Worm (Caenorhabditis elegans) whole organism, L1 larva: ENCODE data around the gene C42D4.13.

ENCODE experiments used
- C16A3.4 ChIP-seq: fragments of 150-350 bp; optimal IDR thresholded peaks from 2 replicates; lab custom pipeline; 2014; ENCODE audit warnings: missing biosample characterization, missing genetic modification characterization
- C34B4.2 ChIP-seq: sonication (generic microtip); optimal IDR thresholded peaks from 2 replicates; lab custom pipeline; 2017; ENCODE audit warnings: mild to moderate bottlenecking, missing genetic modification characterization, missing compliant biosample characterization
- alr-1 ChIP-seq: fragments of 200-800 bp; sonication (Bioruptor generic); optimal IDR thresholded peaks from 2 replicates; lab custom pipeline; 2018; ENCODE audit warnings: borderline replicate concordance, mild to moderate bottlenecking, missing genetic modification characterization, missing compliant biosample characterization
- aly-2 ChIP-seq: fragments of 150-350 bp; optimal IDR thresholded peaks from 2 replicates; lab custom pipeline; 2014; ENCODE audit warnings: missing biosample characterization, missing genetic modification characterization
- blmp-1 ChIP-seq: fragments of 150-350 bp; optimal IDR thresholded peaks from 2 replicates; lab custom pipeline; 2014; ENCODE audit warnings: missing biosample characterization, missing genetic modification characterization
- ceh-63 ChIP-seq: fragments of 200-800 bp; sonication (Bioruptor generic); optimal IDR thresholded peaks from 2 replicates; lab custom pipeline; 2018; ENCODE audit warnings: mild to moderate bottlenecking, missing genetic modification characterization, missing compliant biosample characterization
- ceh-82 ChIP-seq, 3 experiments: fragments of 150-350 bp in 1 of 3; sonication (generic microtip) in 2 of 3; optimal IDR thresholded peaks; 2 replicates each; lab custom pipeline; 2014 to 2017; ENCODE audit warnings: missing biosample characterization in 3 of 3, missing genetic modification characterization in 3 of 3
- ceh-90 ChIP-seq: sonication (generic microtip); optimal IDR thresholded peaks from 2 replicates; lab custom pipeline; 2016; ENCODE audit warnings: missing genetic modification characterization, missing compliant biosample characterization
- dsc-1 ChIP-seq: sonication (generic microtip); optimal IDR thresholded peaks from 2 replicates; lab custom pipeline; 2016; ENCODE audit warnings: mild to moderate bottlenecking, missing genetic modification characterization, missing compliant biosample characterization
- efl-1 ChIP-seq, 4 experiments: fragments of 150-350 bp; optimal IDR thresholded peaks in 3 of 4; peaks in 1 of 4; 1 replicate in 1 of 4; 2 replicates in 3 of 4; lab custom pipeline; 2014; ENCODE audit warnings: missing biosample characterization in 2 of 4, missing genetic modification characterization in 2 of 4, missing genetic modification reagents in 2 of 4
- elt-2 ChIP-seq: sonication (generic microtip); optimal IDR thresholded peaks from 2 replicates; lab custom pipeline; 2016; ENCODE audit warnings: missing genetic modification characterization, mild to moderate bottlenecking, inconsistent platforms, missing compliant biosample characterization, missing genetic modification reagents
- elt-3 ChIP-seq, 6 experiments: fragments of 150-350 bp in 1 of 6; sonication (generic microtip); optimal IDR thresholded peaks; 2 replicates each; lab custom pipeline; 2017 to 2018; ENCODE audit warnings: missing biosample characterization in 6 of 6, missing genetic modification characterization in 6 of 6, inconsistent platforms in 1 of 6
- ets-5 ChIP-seq: fragments of 200-800 bp; sonication (Bioruptor generic); IDR thresholded peaks from 2 replicates; pipeline ENCODE4 v1.3.6; 2022; ENCODE audit warnings: missing genetic modification characterization, missing compliant biosample characterization
- fkh-10 ChIP-seq: sonication (generic microtip); optimal IDR thresholded peaks from 2 replicates; lab custom pipeline; 2017; ENCODE audit warnings: missing biosample characterization, missing genetic modification reagents, missing genetic modification characterization
- fkh-4 ChIP-seq: sonication (generic microtip); optimal IDR thresholded peaks from 2 replicates; lab custom pipeline; 2016; ENCODE audit warnings: missing compliant biosample characterization, missing genetic modification characterization, borderline replicate concordance
- fkh-8 ChIP-seq: sonication (generic microtip); optimal IDR thresholded peaks from 2 replicates; lab custom pipeline; 2016; ENCODE audit warnings: mild to moderate bottlenecking, missing genetic modification characterization, missing compliant biosample characterization
- fos-1 ChIP-seq: fragments of 150-350 bp; optimal IDR thresholded peaks from 2 replicates; lab custom pipeline; 2014; ENCODE audit warnings: missing biosample characterization, missing genetic modification characterization
- hlh-17 ChIP-seq: fragments of 200-800 bp; sonication (Bioruptor generic); optimal IDR thresholded peaks from 2 replicates; lab custom pipeline; 2018; ENCODE audit warnings: missing genetic modification characterization, mild to moderate bottlenecking, missing compliant biosample characterization, moderate library complexity, borderline replicate concordance
- isw-1 ChIP-seq: fragments of 200-800 bp; sonication (Bioruptor generic); IDR thresholded peaks from 2 replicates; pipeline ENCODE4 v1.3.6; 2022; ENCODE audit warnings: missing genetic modification characterization, missing compliant biosample characterization
- lin-15B ChIP-seq: fragments of 150-350 bp; sonication (generic microtip); optimal IDR thresholded peaks from 3 replicates; lab custom pipeline; 2014; ENCODE audit warnings: missing biosample characterization, missing genetic modification characterization
- lin-35 ChIP-seq, 2 experiments: fragments of 150-350 bp; optimal IDR thresholded peaks; 2 replicates each; lab custom pipeline; 2014; ENCODE audit warnings: missing biosample characterization in 2 of 2, missing genetic modification characterization in 2 of 2, missing genetic modification reagents in 2 of 2
- lin-39 ChIP-seq: fragments of 150-350 bp; optimal IDR thresholded peaks from 2 replicates; lab custom pipeline; 2014; ENCODE audit warnings: missing biosample characterization, missing genetic modification reagents, missing genetic modification characterization
- lir-3 ChIP-seq: sonication (generic microtip); optimal IDR thresholded peaks from 2 replicates; lab custom pipeline; 2016; ENCODE audit warnings: mild to moderate bottlenecking, missing genetic modification characterization, moderate library complexity, missing compliant biosample characterization; ENCODE audit not compliant: poor library complexity
- lsy-2 ChIP-seq, 2 experiments: fragments of 150-350 bp; optimal IDR thresholded peaks; 2 replicates each; lab custom pipeline; 2014; ENCODE audit warnings: missing biosample characterization in 2 of 2, missing genetic modification characterization in 2 of 2
- mab-9 ChIP-seq: fragments of 200-800 bp; sonication (Bioruptor generic); IDR thresholded peaks from 2 replicates; pipeline ENCODE4 v1.3.6; 2022; ENCODE audit warnings: missing genetic modification reagents, missing genetic modification characterization, missing compliant biosample characterization
- mdl-1 ChIP-seq, 2 experiments: fragments of 150-350 bp; optimal IDR thresholded peaks; 2 replicates each; lab custom pipeline; 2014 to 2017; ENCODE audit warnings: missing biosample characterization in 2 of 2, missing genetic modification characterization in 2 of 2, inconsistent platforms in 1 of 2
- mef-2 ChIP-seq: fragments of 150-350 bp; optimal IDR thresholded peaks from 2 replicates; lab custom pipeline; 2014; ENCODE audit warnings: missing biosample characterization, missing genetic modification characterization
- mep-1 ChIP-seq: fragments of 150-350 bp; optimal IDR thresholded peaks from 2 replicates; lab custom pipeline; 2014; ENCODE audit warnings: missing biosample characterization, missing genetic modification characterization
- nhr-11 ChIP-seq: fragments of 150-350 bp; optimal IDR thresholded peaks from 2 replicates; lab custom pipeline; 2014; ENCODE audit warnings: missing biosample characterization, missing genetic modification characterization
- nhr-19 ChIP-seq: fragments of 200-800 bp; sonication (Bioruptor generic); conservative IDR thresholded peaks from 2 replicates; pipeline ENCODE4 v1.3.6; 2022; ENCODE audit warnings: missing genetic modification characterization, missing compliant biosample characterization
- nhr-20 ChIP-seq: sonication (generic microtip); optimal IDR thresholded peaks from 2 replicates; lab custom pipeline; 2016; ENCODE audit warnings: mild to moderate bottlenecking, missing genetic modification characterization, missing compliant biosample characterization
- nhr-237 ChIP-seq: fragments of 150-350 bp; optimal IDR thresholded peaks from 2 replicates; lab custom pipeline; 2014; ENCODE audit warnings: missing biosample characterization, missing genetic modification characterization
- nhr-71 ChIP-seq: sonication (generic microtip); optimal IDR thresholded peaks from 2 replicates; lab custom pipeline; 2016; ENCODE audit warnings: mild to moderate bottlenecking, missing genetic modification characterization, moderate library complexity, missing compliant biosample characterization
- nhr-85 ChIP-seq: sonication (generic microtip); peaks from one replicate; lab custom pipeline; 2016; ENCODE audit warnings: missing genetic modification characterization, inconsistent platforms, missing compliant biosample characterization
- skn-1 ChIP-seq: fragments of 150-350 bp; optimal IDR thresholded peaks from 2 replicates; lab custom pipeline; 2014; ENCODE audit warnings: missing biosample characterization, missing genetic modification characterization
- sup-37 ChIP-seq: fragments of 200-800 bp; sonication (Bioruptor generic); optimal IDR thresholded peaks from 2 replicates; lab custom pipeline; 2018; ENCODE audit warnings: mild to moderate bottlenecking, missing genetic modification characterization, missing compliant biosample characterization
- swsn-7 ChIP-seq: sonication (generic microtip); optimal IDR thresholded peaks from 2 replicates; lab custom pipeline; 2016; ENCODE audit warnings: missing genetic modification characterization, missing compliant biosample characterization
- tbx-2 ChIP-seq: sonication (generic microtip); optimal IDR thresholded peaks from 2 replicates; lab custom pipeline; 2016; ENCODE audit warnings: missing genetic modification characterization, missing compliant biosample characterization
- unc-130 ChIP-seq: fragments of 150-350 bp; optimal IDR thresholded peaks from 2 replicates; lab custom pipeline; 2017; ENCODE audit warnings: missing biosample characterization, missing genetic modification characterization, inconsistent platforms
- unc-62 ChIP-seq: fragments of 150-350 bp; optimal IDR thresholded peaks from 2 replicates; lab custom pipeline; 2014; ENCODE audit warnings: missing biosample characterization, missing genetic modification reagents, missing genetic modification characterization
- unc-86 ChIP-seq: sonication (generic microtip); optimal IDR thresholded peaks from 2 replicates; lab custom pipeline; 2016; ENCODE audit warnings: missing genetic modification characterization, missing compliant biosample characterization
- zag-1 ChIP-seq: fragments of 150-350 bp; optimal IDR thresholded peaks from 2 replicates; lab custom pipeline; 2014; ENCODE audit warnings: missing biosample characterization, missing genetic modification characterization
- zip-4 ChIP-seq: fragments of 200-800 bp; sonication (Bioruptor generic); optimal IDR thresholded peaks from 2 replicates; lab custom pipeline; 2018; ENCODE audit warnings: mild to moderate bottlenecking, missing genetic modification characterization, moderate library complexity, missing compliant biosample characterization

Gene C42D4.13

DNA sequence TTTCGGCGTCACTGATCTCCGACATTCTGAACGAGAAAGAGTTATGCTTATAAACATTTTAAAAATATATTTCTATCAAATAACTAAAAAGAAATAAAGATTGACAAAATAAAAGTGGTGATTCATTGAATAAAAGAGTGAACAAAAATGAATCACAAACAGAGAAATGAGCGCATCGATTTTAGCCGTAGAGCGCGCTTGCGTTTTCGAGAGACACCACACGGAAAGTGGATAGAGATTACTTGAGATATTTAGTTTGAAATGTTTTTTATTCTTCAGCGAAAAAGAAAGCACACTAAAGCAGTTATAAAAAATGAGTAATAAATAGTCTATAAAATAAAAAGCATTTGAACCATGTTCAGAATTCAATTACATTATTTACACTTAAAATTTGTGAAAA, 42.3 kb upstream of the C42D4.13 start, which contains the start of gene cap-1 (continued):
- TF ChIP-seq mab-9 (GFP tag; lab: Robert Waterston, UW) (no peak), zag-1 (no peak), lin-35 (GFP tag; optimal IDR thresholded peaks at IDR 0.05; lab: Kevin White, UChicago) (peak; percentile 54 to 78), sup-37 (no peak), isw-1 (GFP tag; lab: Robert Waterston, UW) (peak; percentile 32), mdl-1 (tag; optimal IDR thresholded peaks at IDR 0.05; lab: Kevin White, UChicago) (peak in 1 of 2 experiments; percentile 40), blmp-1 (tag; lab: Kevin White, UChicago) (peak; percentile 83), elt-3 (tag; optimal IDR thresholded peaks at IDR 0.05; lab: Kevin White, UChicago) (peak in 2 of 6 experiments; percentile 5 to 82), lin-39 (tag; lab: Kevin White, UChicago) (no peak), unc-62 (GFP tag; lab: Kevin White, UChicago) (no peak), alr-1 (tag; lab: Kevin White, UChicago) (no peak), fkh-4 (tag; lab: Kevin White, UChicago) (no peak), efl-1 (optimal IDR thresholded peaks at IDR 0.05; lab: Kevin White, UChicago) (peak; percentile 67 to 73), efl-1 (GFP tag; optimal IDR thresholded peaks at IDR 0.05 in 1 of 2; lab: Kevin White, UChicago) (peak; percentile 63 to 89), elt-2 (tag; lab: Kevin White, UChicago) (peak; percentile 13), fkh-10 (GFP tag; lab: Kevin White, UChicago) (peak; percentile 39), tbx-2 (tag; lab: Kevin White, UChicago) (peak; percentile 53), ceh-63 (GFP tag; lab: Kevin White, UChicago) (no peak), lsy-2 (tag; optimal IDR thresholded peaks at IDR 0.05; lab: Kevin White, UChicago) (peak; percentile 57 to 87), mef-2 (tag; lab: Kevin White, UChicago) (peak; percentile 2), swsn-7 (tag; lab: Kevin White, UChicago) (peak; percentile 61), ets-5 (no peak), nhr-19 (GFP tag; lab: Robert Waterston, UW) (0 out of 2 replicates have a peak, but pooled peaks have one; percentile 13), nhr-71 (tag; lab: Kevin White, UChicago) (peak; percentile 78), zip-4 (GFP tag; lab: Kevin White, UChicago) (no peak), C16A3.4 (tag; lab: Kevin White, UChicago) (peak; percentile 82), nhr-85 (tag; lab: Kevin White, UChicago) (peak; percentile 53), ceh-82 (tag; optimal IDR thresholded peaks at IDR 0.05; lab: Kevin White, UChicago) (peak; percentile 36 to 85 (median 67)), nhr-237 (tag; lab: Kevin White, UChicago) (peak; percentile 13), nhr-11 (no peak), fkh-8 (tag; lab: Kevin White, UChicago) (peak; percentile 68), aly-2 (tag; lab: Kevin White, UChicago) (no peak), lin-15B (peak; percentile 69), lir-3 (peak; percentile 69), dsc-1 (tag; lab: Kevin White, UChicago) (peak; percentile 39), ceh-90 (tag; lab: Kevin White, UChicago) (no peak), nhr-20 (tag; lab: Kevin White, UChicago) (peak; percentile 62), hlh-17 (GFP tag; lab: Kevin White, UChicago) (no peak), fos-1 (tag; lab: Kevin White, UChicago) (peak; percentile 58), unc-86 (tag; lab: Kevin White, UChicago) (peak; percentile 25), C34B4.2 (tag; lab: Kevin White, UChicago) (no peak), unc-130 (tag; lab: Kevin White, UChicago) (peak; percentile 85), skn-1 (tag; lab: Kevin White, UChicago) (peak; percentile 66), mep-1 (tag; lab: Kevin White, UChicago) (peak; percentile 89)
- TF ChIP-seq, all 84 proteins: peak for 42
